Worm (Caenorhabditis elegans) whole organism, L1 larva: ENCODE results near the gene CD4.11.

Experiments used
- C04F5.9 ChIP-seq: sonication (generic microtip); optimal IDR thresholded peaks from 2 replicates; lab custom pipeline; 2016; ENCODE audit warnings: missing genetic modification characterization, missing compliant biosample characterization
- F16B12.6 ChIP-seq: fragments of 150-350 bp; optimal IDR thresholded peaks from 2 replicates; lab custom pipeline; 2014; ENCODE audit warnings: missing biosample characterization, missing genetic modification characterization
- Y116A8C.19 ChIP-seq: sonication (generic microtip); optimal IDR thresholded peaks from 2 replicates; lab custom pipeline; 2016; ENCODE audit warnings: missing compliant biosample characterization, missing genetic modification characterization, borderline replicate concordance
- aly-2 ChIP-seq: fragments of 150-350 bp; optimal IDR thresholded peaks from 2 replicates; lab custom pipeline; 2014; ENCODE audit warnings: missing biosample characterization, missing genetic modification characterization
- ceh-82 ChIP-seq, 3 experiments: fragments of 150-350 bp in 1 of 3; sonication (generic microtip) in 2 of 3; optimal IDR thresholded peaks; 2 replicates each; lab custom pipeline; 2014 to 2017; ENCODE audit warnings: missing biosample characterization in 3 of 3, missing genetic modification characterization in 3 of 3
- ceh-88 ChIP-seq: fragments of 200-800 bp; sonication (Bioruptor generic); IDR thresholded peaks from 2 replicates; pipeline ENCODE4 v1.3.6; 2022; ENCODE audit warnings: missing genetic modification characterization, missing compliant biosample characterization
- efl-1 ChIP-seq, 4 experiments: fragments of 150-350 bp; optimal IDR thresholded peaks in 3 of 4; peaks in 1 of 4; 1 replicate in 1 of 4; 2 replicates in 3 of 4; lab custom pipeline; 2014; ENCODE audit warnings: missing biosample characterization in 2 of 4, missing genetic modification characterization in 2 of 4, missing genetic modification reagents in 2 of 4
- efl-3 ChIP-seq: fragments of 200-800 bp; sonication (Bioruptor generic); optimal IDR thresholded peaks from 2 replicates; lab custom pipeline; 2018; ENCODE audit warnings: mild to moderate bottlenecking, missing genetic modification characterization, missing compliant biosample characterization
- elt-2 ChIP-seq: sonication (generic microtip); optimal IDR thresholded peaks from 2 replicates; lab custom pipeline; 2016; ENCODE audit warnings: missing genetic modification characterization, mild to moderate bottlenecking, inconsistent platforms, missing compliant biosample characterization, missing genetic modification reagents
- elt-3 ChIP-seq, 6 experiments: fragments of 150-350 bp in 1 of 6; sonication (generic microtip); optimal IDR thresholded peaks; 2 replicates each; lab custom pipeline; 2017 to 2018; ENCODE audit warnings: missing biosample characterization in 6 of 6, missing genetic modification characterization in 6 of 6, inconsistent platforms in 1 of 6
- fkh-10 ChIP-seq: sonication (generic microtip); optimal IDR thresholded peaks from 2 replicates; lab custom pipeline; 2017; ENCODE audit warnings: missing biosample characterization, missing genetic modification reagents, missing genetic modification characterization
- fkh-4 ChIP-seq: sonication (generic microtip); optimal IDR thresholded peaks from 2 replicates; lab custom pipeline; 2016; ENCODE audit warnings: missing compliant biosample characterization, missing genetic modification characterization, borderline replicate concordance
- fkh-8 ChIP-seq: sonication (generic microtip); optimal IDR thresholded peaks from 2 replicates; lab custom pipeline; 2016; ENCODE audit warnings: mild to moderate bottlenecking, missing genetic modification characterization, missing compliant biosample characterization
- fos-1 ChIP-seq: fragments of 150-350 bp; optimal IDR thresholded peaks from 2 replicates; lab custom pipeline; 2014; ENCODE audit warnings: missing biosample characterization, missing genetic modification characterization
- hlh-4 ChIP-seq: sonication (generic microtip); optimal IDR thresholded peaks from 2 replicates; lab custom pipeline; 2016; ENCODE audit warnings: mild to moderate bottlenecking, missing genetic modification characterization, missing compliant biosample characterization
- isw-1 ChIP-seq: fragments of 200-800 bp; sonication (Bioruptor generic); IDR thresholded peaks from 2 replicates; pipeline ENCODE4 v1.3.6; 2022; ENCODE audit warnings: missing genetic modification characterization, missing compliant biosample characterization
- lin-13 ChIP-seq: fragments of 150-350 bp; optimal IDR thresholded peaks from 2 replicates; lab custom pipeline; 2014; ENCODE audit warnings: missing biosample characterization, missing genetic modification reagents, missing genetic modification characterization
- lin-15B ChIP-seq: fragments of 150-350 bp; sonication (generic microtip); optimal IDR thresholded peaks from 3 replicates; lab custom pipeline; 2014; ENCODE audit warnings: missing biosample characterization, missing genetic modification characterization
- lsy-2 ChIP-seq, 2 experiments: fragments of 150-350 bp; optimal IDR thresholded peaks; 2 replicates each; lab custom pipeline; 2014; ENCODE audit warnings: missing biosample characterization in 2 of 2, missing genetic modification characterization in 2 of 2
- mab-9 ChIP-seq: fragments of 200-800 bp; sonication (Bioruptor generic); IDR thresholded peaks from 2 replicates; pipeline ENCODE4 v1.3.6; 2022; ENCODE audit warnings: missing genetic modification reagents, missing genetic modification characterization, missing compliant biosample characterization
- mdl-1 ChIP-seq, 2 experiments: fragments of 150-350 bp; optimal IDR thresholded peaks; 2 replicates each; lab custom pipeline; 2014 to 2017; ENCODE audit warnings: missing biosample characterization in 2 of 2, missing genetic modification characterization in 2 of 2, inconsistent platforms in 1 of 2
- mef-2 ChIP-seq: fragments of 150-350 bp; optimal IDR thresholded peaks from 2 replicates; lab custom pipeline; 2014; ENCODE audit warnings: missing biosample characterization, missing genetic modification characterization
- mep-1 ChIP-seq: fragments of 150-350 bp; optimal IDR thresholded peaks from 2 replicates; lab custom pipeline; 2014; ENCODE audit warnings: missing biosample characterization, missing genetic modification characterization
- nhr-11 ChIP-seq: fragments of 150-350 bp; optimal IDR thresholded peaks from 2 replicates; lab custom pipeline; 2014; ENCODE audit warnings: missing biosample characterization, missing genetic modification characterization
- nhr-12 ChIP-seq: sonication (generic microtip); optimal IDR thresholded peaks from 2 replicates; lab custom pipeline; 2017; ENCODE audit warnings: missing biosample characterization, missing genetic modification characterization
- nhr-77 ChIP-seq: fragments of 150-350 bp; optimal IDR thresholded peaks from 2 replicates; lab custom pipeline; 2014; ENCODE audit warnings: missing biosample characterization, missing genetic modification characterization
- nhr-84 ChIP-seq: sonication (generic microtip); optimal IDR thresholded peaks from 2 replicates; lab custom pipeline; 2017; ENCODE audit warnings: missing biosample characterization, missing genetic modification characterization
- pag-3 ChIP-seq: sonication (generic microtip); optimal IDR thresholded peaks from 2 replicates; lab custom pipeline; 2017; ENCODE audit warnings: missing genetic modification characterization, mild to moderate bottlenecking, missing compliant biosample characterization, antibody characterized with exemption, borderline replicate concordance; ENCODE audit not compliant: insufficient read depth
- snpc-4 ChIP-seq: fragments of 150-350 bp; optimal IDR thresholded peaks from 2 replicates; lab custom pipeline; 2014; ENCODE audit warnings: missing biosample characterization, missing genetic modification characterization
- snu-23 ChIP-seq: sonication (generic microtip); optimal IDR thresholded peaks from 2 replicates; lab custom pipeline; 2016; ENCODE audit warnings: missing genetic modification characterization, missing compliant biosample characterization
- sptf-1 ChIP-seq: fragments of 150-350 bp; optimal IDR thresholded peaks from 2 replicates; lab custom pipeline; 2014; ENCODE audit warnings: missing biosample characterization, missing genetic modification characterization
- tbx-2 ChIP-seq: sonication (generic microtip); optimal IDR thresholded peaks from 2 replicates; lab custom pipeline; 2016; ENCODE audit warnings: missing genetic modification characterization, missing compliant biosample characterization
- unc-30 ChIP-seq: sonication (generic microtip); optimal IDR thresholded peaks from 2 replicates; lab custom pipeline; 2017; ENCODE audit warnings: missing biosample characterization, missing genetic modification characterization
- unc-62 ChIP-seq: fragments of 150-350 bp; optimal IDR thresholded peaks from 2 replicates; lab custom pipeline; 2014; ENCODE audit warnings: missing biosample characterization, missing genetic modification reagents, missing genetic modification characterization
- unc-86 ChIP-seq: sonication (generic microtip); optimal IDR thresholded peaks from 2 replicates; lab custom pipeline; 2016; ENCODE audit warnings: missing genetic modification characterization, missing compliant biosample characterization
- vab-15 ChIP-seq: sonication (generic microtip); optimal IDR thresholded peaks from 2 replicates; lab custom pipeline; 2017; ENCODE audit warnings: missing genotype, mild to moderate bottlenecking, missing genetic modification characterization, missing compliant biosample characterization

CD4.11 gene

ce11 chrV:5610186-5610585 is 25.3 kb downstream of the CD4.11 start:
- TF ChIP-seq mab-9 (GFP tag; lab: Robert Waterston, UW) = no peak
- TF ChIP-seq C04F5.9 (tag; lab: Kevin White, UChicago) = no peak
- no peak for TF ChIP-seq vab-15 (tag; lab: Kevin White, UChicago)
- no peak for TF ChIP-seq elt-3 (tag; optimal IDR thresholded peaks at IDR 0.05; lab: Kevin White, UChicago)
- TF ChIP-seq Y116A8C.19 (tag; lab: Kevin White, UChicago) = no peak
- no peak for TF ChIP-seq nhr-12 (tag; lab: Kevin White, UChicago)
- TF ChIP-seq lsy-2 (tag; optimal IDR thresholded peaks at IDR 0.05; lab: Kevin White, UChicago) = no peak
- no peak for TF ChIP-seq elt-2 (tag; lab: Kevin White, UChicago)
- TF ChIP-seq fos-1 (tag; lab: Kevin White, UChicago) = no peak
- no peak for TF ChIP-seq ceh-88 (GFP tag; lab: Robert Waterston, UW)

- no peak for TF ChIP-seq mdl-1 (tag; optimal IDR thresholded peaks at IDR 0.05; lab: Kevin White, UChicago)
- TF ChIP-seq unc-62 = no peak
- TF ChIP-seq ceh-88 (GFP tag; lab: Robert Waterston, UW) = no peak
- no peak for TF ChIP-seq pag-3 (tag; lab: Kevin White, UChicago)
- TF ChIP-seq lin-13 (GFP tag; lab: Kevin White, UChicago) = no peak
- TF ChIP-seq fkh-10 (GFP tag; lab: Kevin White, UChicago) = no peak
- no peak for TF ChIP-seq nhr-84 (tag; lab: Kevin White, UChicago)
- TF ChIP-seq snu-23 (GFP tag; lab: Kevin White, UChicago) = no peak
- no peak for TF ChIP-seq aly-2 (tag; lab: Kevin White, UChicago)
- no peak for TF ChIP-seq nhr-77 (tag; lab: Kevin White, UChicago)
- no peak for TF ChIP-seq sptf-1 (tag; lab: Kevin White, UChicago)
These were observed 28.2 kb downstream of the CD4.11 start, which contains the start of gene lrpc-1 for ce11 chrV:5613109-5613508. Gene lrpc-1, minus strand, starts transcription at chrV:5613209.

ce11 chrV:5614724-5615123 is 29.8 kb downstream of the CD4.11 start, which contains the start of gene M03E7.3:
Gene M03E7.3, plus strand, starts transcription at chrV:5615024.
- TF ChIP-seq unc-30 (tag; lab: Kevin White, UChicago) = no peak
- no peak for TF ChIP-seq mef-2 (tag; lab: Kevin White, UChicago)
- no peak for TF ChIP-seq mep-1
- TF ChIP-seq nhr-11 (tag; lab: Kevin White, UChicago) = no peak
- TF ChIP-seq hlh-4 = no peak
- TF ChIP-seq fkh-8 (tag; lab: Kevin White, UChicago) = no peak
- TF ChIP-seq lin-13 (GFP tag; lab: Kevin White, UChicago) = no peak
- TF ChIP-seq lin-15B (tag; lab: Kevin White, UChicago) = no peak
- no peak for TF ChIP-seq mdl-1 (tag; optimal IDR thresholded peaks at IDR 0.05; lab: Kevin White, UChicago)
- no peak for TF ChIP-seq snpc-4
- no peak for TF ChIP-seq snu-23 (GFP tag; lab: Kevin White, UChicago)
- TF ChIP-seq ceh-82 (tag; optimal IDR thresholded peaks at IDR 0.05; lab: Kevin White, UChicago) = no peak
- TF ChIP-seq tbx-2 (tag; lab: Kevin White, UChicago) = no peak
- no peak for TF ChIP-seq fos-1 (tag; lab: Kevin White, UChicago)
- TF ChIP-seq isw-1 (GFP tag; lab: Robert Waterston, UW) = no peak
- TF ChIP-seq efl-3 = no peak
- TF ChIP-seq fkh-4 (tag; lab: Kevin White, UChicago) = no peak
- no peak for TF ChIP-seq unc-86 (tag; lab: Kevin White, UChicago)
- TF ChIP-seq F16B12.6 = no peak

ce11 chrV:5617301-5617700 is 32.4 kb downstream of the CD4.11 start, which contains the start of gene M03E7.2:
Gene M03E7.2, plus strand, starts transcription at chrV:5617601.
- TF ChIP-seq mef-2 (tag; lab: Kevin White, UChicago) (no peak), efl-1 (optimal IDR thresholded peaks at IDR 0.05; lab: Kevin White, UChicago) (no peak), efl-1 (GFP tag; optimal IDR thresholded peaks at IDR 0.05 in 1 of 2; lab: Kevin White, UChicago) (peak in 1 of 2 experiments; percentile 83)
